Fruit fly (Drosophila melanogaster) whole organism, embryonic: ENCODE data around the gene CG10214.
A peak's percentile ranks its signal among the peaks of the same experiment; 100 is the strongest.

Source experiments
- B-H1 ChIP-seq: fragments of 200-800 bp; sonication (Bioruptor generic); IDR thresholded peaks from 3 replicates; pipeline ENCODE4 v1.3.6; 2022; ENCODE audit warnings: missing biosample characterization, missing genetic modification characterization
- BEAF-32 ChIP-seq: fragments of 200-800 bp; sonication (Bioruptor generic); optimal IDR thresholded peaks from 3 replicates; lab custom pipeline; 2017; ENCODE audit warnings: missing biosample characterization, missing genetic modification characterization, mild to moderate bottlenecking, moderate library complexity, missing genetic modification reagents
- Bdp1 ChIP-seq: fragments of 200-800 bp; sonication (Bioruptor generic); optimal IDR thresholded peaks from 3 replicates; lab custom pipeline; 2016; ENCODE audit warnings: missing biosample characterization, missing genetic modification characterization
- Bgb ChIP-seq: fragments of 200-800 bp; sonication (Bioruptor generic); IDR thresholded peaks from 2 replicates; pipeline ENCODE4 v1.3.6; 2022; ENCODE audit warnings: missing biosample characterization, missing genetic modification characterization; ENCODE audit not compliant: partially characterized antibody
- C15 ChIP-seq: fragments of 200-800 bp; sonication (Bioruptor generic); IDR thresholded peaks from 3 replicates; pipeline ENCODE4 v1.3.6; 2022; ENCODE audit warnings: missing biosample characterization, missing genetic modification characterization
- CG10209 ChIP-seq: fragments of 200-800 bp; sonication (Bioruptor generic); optimal IDR thresholded peaks from 3 replicates; lab custom pipeline; 2017; ENCODE audit warnings: missing biosample characterization, mild to moderate bottlenecking, missing genetic modification characterization, missing genetic modification reagents
- CG10321 ChIP-seq: fragments of 200-800 bp; sonication (Bioruptor generic); IDR thresholded peaks from 2 replicates; pipeline ENCODE4 v1.3.6; 2022; ENCODE audit warnings: missing biosample characterization, missing genetic modification characterization
- CG10654 ChIP-seq: fragments of 200-800 bp; sonication (Bioruptor generic); optimal IDR thresholded peaks from 2 replicates; lab custom pipeline; 2016; ENCODE audit warnings: missing biosample characterization, missing genetic modification characterization
- CG12071 ChIP-seq: fragments of 200-800 bp; sonication (Bioruptor generic); optimal IDR thresholded peaks from 3 replicates; lab custom pipeline; 2018; ENCODE audit warnings: missing biosample characterization, mild to moderate bottlenecking, missing genetic modification characterization
- CG12391 ChIP-seq: fragments of 200-800 bp; sonication (Bioruptor generic); optimal IDR thresholded peaks from 3 replicates; lab custom pipeline; 2018; ENCODE audit warnings: missing biosample characterization, mild to moderate bottlenecking, missing genetic modification characterization, moderate library complexity
- CG12659 ChIP-seq: fragments of 200-800 bp; sonication (Bioruptor generic); optimal IDR thresholded peaks from 3 replicates; lab custom pipeline; 2017; ENCODE audit warnings: mild to moderate bottlenecking, missing biosample characterization, missing genetic modification reagents, missing genetic modification characterization
- CG14050 ChIP-seq: fragments of 200-800 bp; sonication (Bioruptor generic); IDR thresholded peaks from 3 replicates; pipeline ENCODE4 v1.3.6; 2022; ENCODE audit warnings: missing biosample characterization, missing genetic modification characterization
- CG17186 ChIP-seq: fragments of 200-800 bp; sonication (Bioruptor generic); optimal IDR thresholded peaks from 3 replicates; lab custom pipeline; 2017; ENCODE audit warnings: missing biosample characterization, missing genetic modification reagents, missing genetic modification characterization
- CG18011 ChIP-seq: fragments of 200-800 bp; sonication (Bioruptor generic); optimal IDR thresholded peaks from 2 replicates; lab custom pipeline; 2017; ENCODE audit warnings: missing biosample characterization, missing genetic modification characterization, mild to moderate bottlenecking, moderate library complexity, missing genotype
- CG30020 ChIP-seq: fragments of 200-800 bp; optimal IDR thresholded peaks from 2 replicates; lab custom pipeline; 2019; ENCODE audit warnings: missing biosample characterization, mild to moderate bottlenecking, missing genetic modification characterization, moderate library complexity
- CG30403 ChIP-seq: fragments of 200-800 bp; sonication (Bioruptor generic); optimal IDR thresholded peaks from 3 replicates; lab custom pipeline; 2016; ENCODE audit warnings: missing biosample characterization, missing genetic modification characterization
- CG31224 ChIP-seq: fragments of 200-800 bp; sonication (Bioruptor generic); IDR thresholded peaks from 2 replicates; pipeline ENCODE4 v1.3.6; 2022; ENCODE audit warnings: missing biosample characterization, missing genetic modification characterization
- CG33557 ChIP-seq: fragments of 200-800 bp; sonication (Bioruptor generic); optimal IDR thresholded peaks from 2 replicates; lab custom pipeline; 2019; ENCODE audit warnings: missing biosample characterization, mild to moderate bottlenecking, missing genetic modification characterization, moderate library complexity
- CG34224 ChIP-seq: fragments of 200-800 bp; sonication (Bioruptor generic); IDR thresholded peaks from 3 replicates; pipeline ENCODE4 v1.3.6; 2022; ENCODE audit warnings: missing biosample characterization, missing genetic modification characterization; ENCODE audit not compliant: partially characterized antibody
- CG5953 ChIP-seq: fragments of 200-800 bp; sonication (Bioruptor generic); IDR thresholded peaks from 2 replicates; pipeline ENCODE4 v1.3.6; 2022; ENCODE audit warnings: missing biosample characterization, missing genetic modification characterization
- CG7357 ChIP-seq: fragments of 200-800 bp; sonication (Bioruptor generic); IDR thresholded peaks from 3 replicates; pipeline ENCODE4 v1.3.6; 2022; ENCODE audit warnings: missing biosample characterization, missing genetic modification characterization
- CG7372 ChIP-seq: fragments of 200-800 bp; sonication (Bioruptor generic); IDR thresholded peaks from 2 replicates; pipeline ENCODE4 v1.3.6; 2022; ENCODE audit warnings: missing biosample characterization, missing genetic modification characterization
- CG8290 ChIP-seq, 3 experiments: fragments of 200-800 bp; sonication (Bioruptor generic); optimal IDR thresholded peaks; 2 replicates each; lab custom pipeline; 2016 to 2019; ENCODE audit warnings: missing biosample characterization in 3 of 3, missing genetic modification characterization in 3 of 3, mild to moderate bottlenecking in 2 of 3, moderate library complexity in 1 of 3
- CG8388 ChIP-seq: fragments of 200-800 bp; sonication (Bioruptor generic); optimal IDR thresholded peaks from 2 replicates; lab custom pipeline; 2019; ENCODE audit warnings: missing biosample characterization, mild to moderate bottlenecking, missing genetic modification characterization, moderate library complexity
- CG9727 ChIP-seq: fragments of 200-800 bp; sonication (Bioruptor generic); optimal IDR thresholded peaks from 3 replicates; lab custom pipeline; 2017; ENCODE audit warnings: missing biosample characterization, mild to moderate bottlenecking, missing genetic modification characterization
- CrebB ChIP-seq: fragments of 200-800 bp; sonication (Bioruptor generic); optimal IDR thresholded peaks from 3 replicates; lab custom pipeline; 2018; ENCODE audit warnings: missing biosample characterization, mild to moderate bottlenecking, missing genetic modification characterization
- Fer3 ChIP-seq: fragments of 200-800 bp; sonication (Bioruptor generic); optimal IDR thresholded peaks from 2 replicates; lab custom pipeline; 2018; ENCODE audit warnings: missing biosample characterization, mild to moderate bottlenecking, missing genetic modification characterization, moderate library complexity
- Lim3 ChIP-seq: fragments of 200-800 bp; sonication (Bioruptor generic); IDR thresholded peaks from 2 replicates; pipeline ENCODE4 v1.3.6; 2022; ENCODE audit warnings: missing biosample characterization, missing genetic modification characterization
- Med ChIP-seq: fragments of 200-800 bp; sonication (Bioruptor generic); peaks from one replicate; lab custom pipeline; 2016; ENCODE audit warnings: missing biosample characterization, missing genetic modification characterization, mild to moderate bottlenecking, inconsistent platforms, moderate library complexity
- Side ChIP-seq: fragments of 200-800 bp; sonication (Bioruptor generic); optimal IDR thresholded peaks from 2 replicates; lab custom pipeline; 2016; ENCODE audit warnings: missing biosample characterization, missing genetic modification characterization
- abd-A ChIP-seq: fragments of 200-800 bp; sonication (Bioruptor generic); optimal IDR thresholded peaks from 3 replicates; lab custom pipeline; 2019; ENCODE audit warnings: missing biosample characterization, mild to moderate bottlenecking, missing genetic modification characterization, moderate library complexity
- aop ChIP-seq: fragments of 200-800 bp; sonication (Bioruptor generic); IDR thresholded peaks from 2 replicates; pipeline ENCODE4 v1.3.6; 2022; ENCODE audit warnings: missing biosample characterization, missing genetic modification characterization
- caup ChIP-seq: fragments of 200-800 bp; sonication (Bioruptor generic); optimal IDR thresholded peaks from 3 replicates; lab custom pipeline; 2017; ENCODE audit warnings: missing biosample characterization, mild to moderate bottlenecking, missing genetic modification characterization, moderate library complexity; ENCODE audit not compliant: severe bottlenecking
- crp ChIP-seq, 2 experiments: fragments of 200-800 bp; sonication (Bioruptor generic); optimal IDR thresholded peaks; 2 replicates in 1 of 2; 3 replicates in 1 of 2; lab custom pipeline; 2017; ENCODE audit warnings: missing biosample characterization in 2 of 2, missing genetic modification characterization in 2 of 2, mild to moderate bottlenecking in 1 of 2, moderate library complexity in 1 of 2
- danr ChIP-seq: fragments of 200-800 bp; sonication (Bioruptor generic); IDR thresholded peaks from 2 replicates; pipeline ENCODE4 v1.3.6; 2022; ENCODE audit warnings: missing biosample characterization, missing genetic modification characterization
- dati ChIP-seq: fragments of 200-800 bp; sonication (Bioruptor generic); IDR thresholded peaks from 2 replicates; pipeline ENCODE4 v1.3.6; 2022; ENCODE audit warnings: missing biosample characterization, missing genetic modification characterization
- eve ChIP-seq, 2 experiments: fragments of >200 bp; optimal IDR thresholded peaks; 2 replicates each; lab custom pipeline; 2017; ENCODE audit warnings: missing biosample characterization in 2 of 2, missing genetic modification characterization in 2 of 2
- gsb-n ChIP-seq: fragments of 200-800 bp; sonication (Bioruptor generic); optimal IDR thresholded peaks from 3 replicates; lab custom pipeline; 2018; ENCODE audit warnings: missing biosample characterization, mild to moderate bottlenecking, missing genetic modification characterization
- hbn ChIP-seq: fragments of 200-800 bp; sonication (Bioruptor generic); IDR thresholded peaks from 2 replicates; pipeline ENCODE4 v1.3.6; 2022; ENCODE audit warnings: missing biosample characterization, missing genetic modification characterization; ENCODE audit not compliant: partially characterized antibody
- insv ChIP-seq, 2 experiments: fragments of 200-800 bp; sonication (Bioruptor generic); optimal IDR thresholded peaks; 3 replicates each; lab custom pipeline; 2016 to 2018; ENCODE audit warnings: missing biosample characterization in 2 of 2, missing genetic modification characterization in 2 of 2
- jumu ChIP-seq: fragments of 200-800 bp; sonication (Bioruptor generic); optimal IDR thresholded peaks from 3 replicates; lab custom pipeline; 2016; ENCODE audit warnings: missing biosample characterization, missing genetic modification characterization
- otp ChIP-seq: fragments of 200-800 bp; sonication (Bioruptor generic); IDR thresholded peaks from 3 replicates; pipeline ENCODE4, ENCODE4 v1.3.6; 2022; ENCODE audit warnings: missing biosample characterization, missing genetic modification characterization
- pnt ChIP-seq: fragments of 200-800 bp; sonication (Bioruptor generic); optimal IDR thresholded peaks from 3 replicates; lab custom pipeline; 2016; ENCODE audit warnings: missing biosample characterization, missing genetic modification characterization
- pros ChIP-seq: fragments of 200-800 bp; sonication (Bioruptor generic); optimal IDR thresholded peaks from 3 replicates; lab custom pipeline; 2019; ENCODE audit warnings: missing biosample characterization, mild to moderate bottlenecking, missing genetic modification characterization, moderate library complexity
- pum ChIP-seq: fragments of 200-800 bp; sonication (Bioruptor generic); optimal IDR thresholded peaks from 2 replicates; lab custom pipeline; 2016; ENCODE audit warnings: missing biosample characterization, missing genetic modification characterization
- sob ChIP-seq: fragments of 200-800 bp; sonication (Bioruptor generic); IDR thresholded peaks from 2 replicates; pipeline ENCODE4 v1.3.6; 2022; ENCODE audit warnings: missing biosample characterization, missing genetic modification characterization
- ssp ChIP-seq: fragments of 200-800 bp; sonication (Bioruptor generic); IDR thresholded peaks from 2 replicates; pipeline ENCODE4 v1.3.6; 2022; ENCODE audit warnings: missing biosample characterization, missing genetic modification characterization
- sug ChIP-seq: fragments of 200-800 bp; optimal IDR thresholded peaks from 2 replicates; lab custom pipeline; 2019; ENCODE audit warnings: missing biosample characterization, mild to moderate bottlenecking, missing genetic modification characterization, moderate library complexity
- usp ChIP-seq: fragments of >200 bp; optimal IDR thresholded peaks from 2 replicates; lab custom pipeline; 2017; ENCODE audit warnings: missing biosample characterization, missing genetic modification characterization

Gene CG10214

dm6 chr3R:23767417-23767853 lies at the start of gene CG10214, which contains the start of gene CG10375 (continued):
- TF ChIP-seq B-H1 (no peak), Bgb (GFP tag; lab: Robert Waterston, UW) (no peak; the same call in 1 of the 2 replicates), jumu (peak; percentile 84), CG17186 (peak; percentile 80), CG12659 (GFP tag; lab: Kevin White, UChicago) (peak; percentile 92), eve (GFP tag; optimal IDR thresholded peaks at IDR 0.05; lab: Kevin White, UChicago) (no peak), CG10321 (no peak), CG8388 (GFP tag; lab: Kevin White, UChicago) (peak; percentile 56), sob (GFP tag; lab: Robert Waterston, UW) (peak; percentile 73; the same call in 1 of the 2 replicates), CG7357 (GFP tag; lab: Robert Waterston, UW) (no peak; the same call in 2 of the 3 replicates), danr (0 out of 2 replicates have a peak, but pooled peaks have one; percentile 23), pnt (GFP tag; lab: Kevin White, UChicago) (peak; percentile 54), CG9727 (GFP tag; lab: Kevin White, UChicago) (peak; percentile 66), hbn (GFP tag; lab: Robert Waterston, UW) (peak; percentile 34; the same call in 1 of the 2 replicates), CG10209 (GFP tag; lab: Kevin White, UChicago) (peak; percentile 57), Bdp1 (peak; percentile 66), Side (GFP tag; lab: Kevin White, UChicago) (peak; percentile 81), usp (no peak), Lim3 (no peak), pros (GFP tag; lab: Kevin White, UChicago) (no peak), CG34224 (GFP tag; lab: Robert Waterston, UW) (no peak; the same call in 2 of the 3 replicates), otp (GFP tag; lab: Robert Waterston, UW) (0 out of 3 replicates have a peak, but pooled peaks have one; percentile 65), CG10654 (GFP tag; lab: Kevin White, UChicago) (peak; percentile 73), CG18011 (GFP tag; lab: Kevin White, UChicago) (peak; percentile 8), CG5953 (GFP tag; lab: Robert Waterston, UW) (no peak), CG33557 (peak; percentile 49), Med (GFP tag; lab: Kevin White, UChicago) (peak; percentile 98), CG30403 (GFP tag; lab: Kevin White, UChicago) (peak; percentile 84), aop (GFP tag; lab: Robert Waterston, UW) (no peak), insv (GFP tag; optimal IDR thresholded peaks at IDR 0.05; lab: Kevin White, UChicago) (peak in 1 of 2 experiments; percentile 45), caup (GFP tag; lab: Kevin White, UChicago) (peak; percentile 70), dati (GFP tag; lab: Robert Waterston, UW) (no peak), sug (tag; lab: Kevin White, UChicago) (peak; percentile 72), CG31224 (GFP tag; lab: Robert Waterston, UW) (no peak), crp (GFP tag; optimal IDR thresholded peaks at IDR 0.05; lab: Kevin White, UChicago) (peak in 1 of 2 experiments; percentile 78), Fer3 (tag; lab: Kevin White, UChicago) (peak; percentile 67), CrebB (tag; lab: Kevin White, UChicago) (peak; percentile 61), BEAF-32 (peak; percentile 72), CG14050 (GFP tag; lab: Robert Waterston, UW) (no peak), CG8290 (GFP tag; optimal IDR thresholded peaks at IDR 0.05; lab: Kevin White, UChicago) (peak; percentile 85), CG8290 (tag; optimal IDR thresholded peaks at IDR 0.05; lab: Kevin White, UChicago) (peak; percentile 57 to 92), CG30020 (tag; lab: Kevin White, UChicago) (peak; percentile 75), ssp (GFP tag; lab: Robert Waterston, UW) (peak; percentile 51; the same call in 1 of the 2 replicates), CG12391 (tag; lab: Kevin White, UChicago) (peak; percentile 86), C15 (no peak), CG7372 (GFP tag; lab: Robert Waterston, UW) (peak; percentile 45; the same call in 1 of the 2 replicates), CG12071 (GFP tag; lab: Kevin White, UChicago) (peak; percentile 11), abd-A (no peak), pum (GFP tag; lab: Kevin White, UChicago) (peak; percentile 78), gsb-n (tag; lab: Kevin White, UChicago) (peak; percentile 50)
